Worm (Caenorhabditis elegans): ENCODE results near the gene sdz-33.

- TF ChIP-seq unc-62 (GFP tag; optimal IDR thresholded peaks at IDR 0.05) (no peak), chd-7 (tag; optimal IDR thresholded peaks at IDR 0.05) (no peak), ztf-18 (tag; optimal IDR thresholded peaks at IDR 0.05) (no peak), somi-1 (GFP tag; optimal IDR thresholded peaks at IDR 0.05) (no peak), ets-4 (GFP tag; optimal IDR thresholded peaks at IDR 0.05) (no peak), snpc-4 (GFP tag; optimal IDR thresholded peaks at IDR 0.05) (no peak), snpc-4 (tag; optimal IDR thresholded peaks at IDR 0.05) (no peak), madf-3 (GFP tag; IDR thresholded peaks at IDR 0.05) (no peak), rec-8 (tag; optimal IDR thresholded peaks at IDR 0.05) (no peak), egrh-3 (GFP tag; IDR thresholded peaks at IDR 0.05) (no peak), akir-1 (GFP tag; optimal IDR thresholded peaks at IDR 0.05) (no peak)
These were observed 6.9 kb downstream of the sdz-33 start, which contains the start of gene Y56A3A.16 for ce11 chrIII:11914220-11914619.

Data from whole organism, young adult.